Fruit fly (Drosophila melanogaster) whole organism, wandering third instar larva: Measurements from ENCODE around the gene Rbm13.
A peak's percentile ranks its signal among the peaks of the same experiment; 100 is the strongest.

ENCODE experiments used
- Abd-B ChIP-seq: fragments of >200 bp; optimal IDR thresholded peaks from 2 replicates; lab custom pipeline; 2017; ENCODE audit warnings: missing biosample characterization, missing genetic modification characterization
- HLH106 ChIP-seq: fragments of 200-800 bp; optimal IDR thresholded peaks from 3 replicates; lab custom pipeline; 2019; ENCODE audit warnings: missing biosample characterization, mild to moderate bottlenecking, missing genetic modification characterization, moderate library complexity
- Hnf4 ChIP-seq: fragments of 200-800 bp; sonication (Bioruptor generic); optimal IDR thresholded peaks from 2 replicates; lab custom pipeline; 2016; ENCODE audit warnings: missing biosample characterization, mild to moderate bottlenecking, missing genetic modification characterization
- br ChIP-seq: fragments of 200-800 bp; sonication (Bioruptor generic); optimal IDR thresholded peaks from 2 replicates; lab custom pipeline; 2016; ENCODE audit warnings: missing biosample characterization, missing genetic modification characterization
- h ChIP-seq: fragments of 200-800 bp; sonication (Bioruptor generic); optimal IDR thresholded peaks from 3 replicates; lab custom pipeline; 2016; ENCODE audit warnings: missing biosample characterization, mild to moderate bottlenecking, missing genetic modification characterization
- lola ChIP-seq: fragments of >200 bp; optimal IDR thresholded peaks from 2 replicates; lab custom pipeline; 2017; ENCODE audit warnings: missing biosample characterization, missing genetic modification characterization

dm6 chrX:8896845-8897775, 4.4 kb upstream of the Rbm13 start:
- TF ChIP-seq HLH106 (tag; lab: Kevin White, UChicago) (peak; percentile 47), Abd-B (GFP tag; lab: Kevin White, UChicago) (no peak), h (GFP tag; lab: Kevin White, UChicago) (no peak), Hnf4 (GFP tag; lab: Kevin White, UChicago) (no peak), lola (no peak), br (GFP tag; lab: Kevin White, UChicago) (no peak)
